In the genomic region with DNA sequence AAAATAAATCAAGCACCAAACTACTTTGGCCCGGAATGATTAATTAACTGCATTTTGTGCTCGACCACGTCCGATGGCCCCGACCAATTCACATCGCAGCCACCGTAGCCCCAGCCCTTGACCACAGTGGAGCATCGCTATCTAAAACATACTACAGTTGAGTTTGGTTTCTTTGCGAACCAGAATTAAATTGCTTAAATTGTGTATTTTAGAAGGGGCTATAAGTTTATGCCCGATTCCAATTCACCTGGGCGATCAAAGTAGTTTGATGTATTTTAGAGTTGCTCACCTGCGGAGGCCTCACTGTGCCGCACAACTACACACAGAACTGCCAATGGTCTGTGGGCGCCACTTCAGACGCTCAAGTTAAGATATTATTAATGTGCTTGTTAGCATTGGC, we compare ENCODE assay signal across 2 fruit fly cellular contexts.
TF ChIP-seq lines count a peak whose summit lies in the region.

No protein-coding gene starts in this region.

- no peak for TF ChIP-seq CTCF in whole organism, embryonic (GFP tag; optimal IDR thresholded peaks at IDR 0.05; lab: Kevin White, UChicago)

TF ChIP-seq in whole organism, embryonic, 481 proteins besides CTCF, POLR2A, EP300 and RAD21 (continues in another document):
- no peak for TF ChIP-seq nerfin-1 (tag; optimal IDR thresholded peaks at IDR 0.05; lab: Kevin White, UChicago)
- no peak for TF ChIP-seq zf30C (GFP tag; optimal IDR thresholded peaks at IDR 0.05; lab: Kevin White, UChicago)
- 0 out of 2 replicates have a peak, but pooled peaks have one; percentile 27 for TF ChIP-seq CG32772 (GFP tag; IDR thresholded peaks at IDR 0.05; lab: Robert Waterston, UW)
- no peak for TF ChIP-seq lbe (GFP tag; optimal IDR thresholded peaks at IDR 0.05; lab: Kevin White, UChicago)
- TF ChIP-seq CG9609 (GFP tag; optimal IDR thresholded peaks at IDR 0.05; lab: Kevin White, UChicago), result no peak
- no peak for TF ChIP-seq bbx (GFP tag; IDR thresholded peaks at IDR 0.05; lab: Robert Waterston, UW; ENCODE audit: partially characterized antibody)
- no peak for TF ChIP-seq tup (GFP tag; optimal IDR thresholded peaks at IDR 0.05; lab: Kevin White, UChicago)
- no peak for TF ChIP-seq CG7928 (GFP tag; optimal IDR thresholded peaks at IDR 0.05; lab: Kevin White, UChicago)
- no peak for TF ChIP-seq CG2120 (GFP tag; optimal IDR thresholded peaks at IDR 0.05; lab: Kevin White, UChicago)
- no peak for TF ChIP-seq CG10431 (GFP tag; optimal IDR thresholded peaks at IDR 0.05; lab: Kevin White, UChicago)
- no peak for TF ChIP-seq Oli (tag; optimal IDR thresholded peaks at IDR 0.05; lab: Kevin White, UChicago)
- TF ChIP-seq fru (optimal IDR thresholded peaks at IDR 0.05; lab: Kevin White, UChicago), result no peak
- no peak for TF ChIP-seq CG6791 (GFP tag; IDR thresholded peaks at IDR 0.05; lab: Robert Waterston, UW; ENCODE audit: partially characterized antibody)
- TF ChIP-seq CG1647 (GFP tag; optimal IDR thresholded peaks at IDR 0.05; lab: Kevin White, UChicago), result no peak
- TF ChIP-seq ERR (GFP tag; optimal IDR thresholded peaks at IDR 0.05; lab: Kevin White, UChicago), result no peak
- TF ChIP-seq CG33213 (GFP tag; optimal IDR thresholded peaks at IDR 0.05; lab: Kevin White, UChicago), result no peak
- TF ChIP-seq p53 (GFP tag; optimal IDR thresholded peaks at IDR 0.05; lab: Kevin White, UChicago), result no peak
- no peak for TF ChIP-seq pnt (GFP tag; optimal IDR thresholded peaks at IDR 0.05; lab: Kevin White, UChicago)
- peak; percentile 31 for TF ChIP-seq CG15269 (tag; optimal IDR thresholded peaks at IDR 0.05; lab: Kevin White, UChicago)
- no peak for TF ChIP-seq CG13424 (tag; optimal IDR thresholded peaks at IDR 0.05; lab: Kevin White, UChicago)
- TF ChIP-seq CG10274 (GFP tag; optimal IDR thresholded peaks at IDR 0.05; lab: Kevin White, UChicago), result no peak
- TF ChIP-seq dan (GFP tag; IDR thresholded peaks at IDR 0.05; lab: Robert Waterston, UW), result no peak
- no peak for TF ChIP-seq ewg (GFP tag; optimal IDR thresholded peaks at IDR 0.05; lab: Kevin White, UChicago)
- TF ChIP-seq Six4 (GFP tag; optimal IDR thresholded peaks at IDR 0.05; lab: Kevin White, UChicago), result no peak
- TF ChIP-seq cad (GFP tag; optimal IDR thresholded peaks at IDR 0.05; lab: Kevin White, UChicago), result no peak
- no peak for TF ChIP-seq tna (GFP tag; IDR thresholded peaks at IDR 0.05; lab: Robert Waterston, UW; ENCODE audit: partially characterized antibody)
- TF ChIP-seq Sry-β (GFP tag; optimal IDR thresholded peaks at IDR 0.05; lab: Kevin White, UChicago), result no peak
- TF ChIP-seq Lim3 (GFP tag; IDR thresholded peaks at IDR 0.05; lab: Robert Waterston, UW), result no peak
- no peak for TF ChIP-seq zen2 (GFP tag; IDR thresholded peaks at IDR 0.05; lab: Robert Waterston, UW; ENCODE audit: partially characterized antibody)
- no peak for TF ChIP-seq CG16813 (GFP tag; IDR thresholded peaks at IDR 0.05; lab: Robert Waterston, UW; ENCODE audit: partially characterized antibody)
- no peak for TF ChIP-seq CG30020 (tag; optimal IDR thresholded peaks at IDR 0.05; lab: Kevin White, UChicago)
- TF ChIP-seq fu2 (GFP tag; optimal IDR thresholded peaks at IDR 0.05; lab: Kevin White, UChicago), result no peak
- TF ChIP-seq NC2α (GFP tag; optimal IDR thresholded peaks at IDR 0.05; lab: Kevin White, UChicago), result no peak
- no peak for TF ChIP-seq CG10959 (GFP tag; IDR thresholded peaks at IDR 0.05; lab: Robert Waterston, UW)
- TF ChIP-seq CG12942 (GFP tag; optimal IDR thresholded peaks at IDR 0.05; lab: Kevin White, UChicago), result no peak
- TF ChIP-seq CG7372 (GFP tag; IDR thresholded peaks at IDR 0.05; lab: Robert Waterston, UW), result no peak
- no peak for TF ChIP-seq CG33557 (GFP tag; optimal IDR thresholded peaks at IDR 0.05; lab: Kevin White, UChicago)
- no peak for TF ChIP-seq tx (GFP tag; optimal IDR thresholded peaks at IDR 0.05; lab: Kevin White, UChicago)
- TF ChIP-seq CG42726 (GFP tag; IDR thresholded peaks at IDR 0.05; lab: Robert Waterston, UW; ENCODE audit: partially characterized antibody), result no peak
- TF ChIP-seq prd (optimal IDR thresholded peaks at IDR 0.05; lab: Kevin White, UChicago), result no peak
- TF ChIP-seq prd (GFP tag; IDR thresholded peaks at IDR 0.05; lab: Robert Waterston, UW), result peak; percentile 43; the same call in 1 of the 3 replicates
- TF ChIP-seq hth (optimal IDR thresholded peaks at IDR 0.05; lab: Kevin White, UChicago), result no peak
- TF ChIP-seq CG11696 (GFP tag; IDR thresholded peaks at IDR 0.05; lab: Robert Waterston, UW), result no peak
- no peak for TF ChIP-seq rib (GFP tag; IDR thresholded peaks at IDR 0.05; lab: Robert Waterston, UW)

TF ChIP-seq in whole organism, prepupa, 60 proteins besides CTCF, POLR2A, EP300 and RAD21:
- TF ChIP-seq Sox15 (GFP tag; optimal IDR thresholded peaks at IDR 0.05; lab: Kevin White, UChicago) (no peak), CG6792 (GFP tag; optimal IDR thresholded peaks at IDR 0.05; lab: Kevin White, UChicago) (peak; percentile 2), svp (GFP tag; lab: Kevin White, UChicago) (peak; percentile 63), Ets21C (GFP tag; optimal IDR thresholded peaks at IDR 0.05; lab: Kevin White, UChicago) (no peak), acj6 (GFP tag; optimal IDR thresholded peaks at IDR 0.05; lab: Kevin White, UChicago) (no peak), Sox102F (GFP tag; optimal IDR thresholded peaks at IDR 0.05; lab: Kevin White, UChicago) (no peak), CG8119 (GFP tag; IDR thresholded peaks at IDR 0.05; lab: Robert Waterston, UW) (no peak), Met (GFP tag; optimal IDR thresholded peaks at IDR 0.05; lab: Kevin White, UChicago) (no peak), CG6163 (GFP tag; IDR thresholded peaks at IDR 0.05; lab: Robert Waterston, UW) (0 out of 3 replicates have a peak, but pooled peaks have one; percentile 23), CG7368 (GFP tag; optimal IDR thresholded peaks at IDR 0.05; lab: Kevin White, UChicago) (no peak), OdsH (GFP tag; optimal IDR thresholded peaks at IDR 0.05; lab: Kevin White, UChicago) (peak; percentile 4), pdm3 (GFP tag; optimal IDR thresholded peaks at IDR 0.05; lab: Kevin White, UChicago) (no peak), cyc (GFP tag; optimal IDR thresholded peaks at IDR 0.05; lab: Kevin White, UChicago) (no peak), CG4318 (GFP tag; optimal IDR thresholded peaks at IDR 0.05; lab: Kevin White, UChicago) (no peak), salr (GFP tag; optimal IDR thresholded peaks at IDR 0.05; lab: Kevin White, UChicago) (no peak), CG11902 (GFP tag; optimal IDR thresholded peaks at IDR 0.05; lab: Kevin White, UChicago) (no peak), lz (GFP tag; optimal IDR thresholded peaks at IDR 0.05; lab: Kevin White, UChicago) (no peak), Eip78C (GFP tag; lab: Kevin White, UChicago) (peak; percentile 58), fd85E (GFP tag; optimal IDR thresholded peaks at IDR 0.05; lab: Kevin White, UChicago) (no peak)

Comparison
In these comparisons a context has a peak if more than half of its experiments do, and no peak if none do; other contexts are left out.
1. Of the 7 proteins assayed by ChIP-seq in both whole organism, embryonic and whole organism, prepupa: peak only in whole organism, embryonic: Sox102F; only in whole organism, prepupa: none; in both: none; in neither: 6.